Worm (Caenorhabditis elegans) whole organism, L1 larva: ENCODE results near the gene C45G9.4.

ENCODE experiments used
- C04F5.9 ChIP-seq: sonication (generic microtip); optimal IDR thresholded peaks from 2 replicates; lab custom pipeline; 2016; ENCODE audit warnings: missing genetic modification characterization, missing compliant biosample characterization
- ama-1 ChIP-seq: fragments of 150-350 bp; optimal IDR thresholded peaks from 2 replicates; lab custom pipeline; 2014
- ceh-88 ChIP-seq: fragments of 200-800 bp; sonication (Bioruptor generic); IDR thresholded peaks from 2 replicates; pipeline ENCODE4 v1.3.6; 2022; ENCODE audit warnings: missing genetic modification characterization, missing compliant biosample characterization
- grh-1 ChIP-seq: fragments of 200-800 bp; sonication (Bioruptor generic); IDR thresholded peaks from 2 replicates; pipeline ENCODE4 v1.3.6; 2022; ENCODE audit warnings: missing genetic modification reagents, missing genetic modification characterization, missing compliant biosample characterization
- lin-13 ChIP-seq: fragments of 150-350 bp; optimal IDR thresholded peaks from 2 replicates; lab custom pipeline; 2014; ENCODE audit warnings: missing biosample characterization, missing genetic modification reagents, missing genetic modification characterization
- lin-14 ChIP-seq: fragments of 200-800 bp; sonication (Bioruptor generic); optimal IDR thresholded peaks from 2 replicates; lab custom pipeline; 2018; ENCODE audit warnings: mild to moderate bottlenecking, missing genetic modification characterization, moderate library complexity, missing compliant biosample characterization
- nhr-71 ChIP-seq: sonication (generic microtip); optimal IDR thresholded peaks from 2 replicates; lab custom pipeline; 2016; ENCODE audit warnings: mild to moderate bottlenecking, missing genetic modification characterization, moderate library complexity, missing compliant biosample characterization

- TF ChIP-seq nhr-71 (tag; lab: Kevin White, UChicago): no peak
- no peak for TF ChIP-seq ceh-88
- no peak for TF ChIP-seq lin-14 (GFP tag; lab: Kevin White, UChicago)
- TF ChIP-seq lin-13 (GFP tag; lab: Kevin White, UChicago): no peak
- no peak for TF ChIP-seq C04F5.9 (tag; lab: Kevin White, UChicago)
- no peak for TF ChIP-seq grh-1
- TF ChIP-seq ama-1 (lab: Kevin White, UChicago): no peak
These were observed 38.9 kb upstream of the C45G9.4 start for ce11 chrIII:5023642-5024041.
